Worm (Caenorhabditis elegans): Measurements from ENCODE around the gene B0310.3.

DNA sequence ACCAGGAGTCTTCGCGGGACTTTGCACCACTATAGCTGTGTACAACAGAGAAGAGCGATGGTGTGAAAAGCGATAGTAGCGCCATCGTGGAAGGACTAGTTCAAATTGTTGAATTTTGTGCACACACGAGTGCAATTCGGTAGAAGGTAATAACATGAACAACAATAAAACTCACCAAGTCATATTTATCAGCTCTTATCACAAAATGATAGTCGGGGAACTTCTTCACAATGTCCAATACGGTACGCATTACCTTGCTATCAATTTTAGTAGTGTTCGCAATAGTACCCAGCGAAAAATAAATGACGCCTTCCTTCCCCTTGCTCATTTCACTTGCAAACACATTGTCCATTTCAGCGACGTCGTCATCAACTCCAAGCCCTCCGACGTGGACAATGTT, 6.9 kb upstream of the B0310.3 start:
- TF ChIP-seq nhr-237 (tag; optimal IDR thresholded peaks at IDR 0.05) (no peak), lin-39 (tag; optimal IDR thresholded peaks at IDR 0.05) (no peak), ces-1 (GFP tag; optimal IDR thresholded peaks at IDR 0.05) (no peak), nhr-77 (tag; optimal IDR thresholded peaks at IDR 0.05) (no peak), unc-62 (GFP tag; optimal IDR thresholded peaks at IDR 0.05) (no peak), fkh-8 (tag; optimal IDR thresholded peaks at IDR 0.05) (no peak), lin-15B (tag; optimal IDR thresholded peaks at IDR 0.05) (no peak), mdl-1 (tag; optimal IDR thresholded peaks at IDR 0.05) (no peak), grh-1 (GFP tag; IDR thresholded peaks at IDR 0.05) (no peak), F16B12.6 (tag; optimal IDR thresholded peaks at IDR 0.05) (no peak), dpl-1 (GFP tag; optimal IDR thresholded peaks at IDR 0.05) (no peak)
